Worm (Caenorhabditis elegans) whole organism, L4 larva: ENCODE data around the gene T08D10.5.

Source experiments
- D1046.2 ChIP-seq: fragments of 200-800 bp; sonication (Bioruptor generic); IDR thresholded peaks from 2 replicates; pipeline ENCODE4 v1.3.6; 2022; ENCODE audit warnings: missing genetic modification characterization, missing compliant biosample characterization
- F10B5.3 ChIP-seq: sonication (generic microtip); optimal IDR thresholded peaks from 2 replicates; lab custom pipeline; 2016; ENCODE audit warnings: mild to moderate bottlenecking, missing genetic modification characterization, missing compliant biosample characterization
- Y48G9A.11 ChIP-seq: fragments of 200-800 bp; sonication (Bioruptor generic); IDR thresholded peaks from 2 replicates; pipeline ENCODE4 v1.3.6; 2022; ENCODE audit warnings: missing genetic modification reagents, missing genetic modification characterization, missing compliant biosample characterization
- Y5F2A.4 ChIP-seq: fragments of 200-800 bp; sonication (Bioruptor generic); optimal IDR thresholded peaks from 2 replicates; lab custom pipeline; 2018; ENCODE audit warnings: mild to moderate bottlenecking, missing genetic modification characterization, missing compliant biosample characterization
- ZK337.2 ChIP-seq: fragments of 200-800 bp; sonication (Bioruptor generic); IDR thresholded peaks from 2 replicates; pipeline ENCODE4 v1.3.6; 2022; ENCODE audit warnings: missing genetic modification reagents, missing genetic modification characterization, missing compliant biosample characterization
- ZK546.5 ChIP-seq, 2 experiments: sonication (generic microtip); optimal IDR thresholded peaks; 2 replicates each; lab custom pipeline; 2017; ENCODE audit warnings: missing biosample characterization in 2 of 2, missing genetic modification characterization in 2 of 2
- aha-1 ChIP-seq: fragments of 150-350 bp; peaks from one replicate; lab custom pipeline; 2014; ENCODE audit warnings: missing biosample characterization, missing genetic modification characterization
- ces-1 ChIP-seq: fragments of 150-350 bp; sonication (generic microtip); optimal IDR thresholded peaks from 4 replicates; lab custom pipeline; 2014; ENCODE audit warnings: missing biosample characterization, missing genetic modification reagents, missing genetic modification characterization
- daf-12 ChIP-seq: fragments of 150-350 bp; optimal IDR thresholded peaks from 2 replicates; lab custom pipeline; 2014; ENCODE audit warnings: missing biosample characterization, missing genetic modification reagents, missing genetic modification characterization
- daf-16 ChIP-seq, 3 experiments: sonication (generic microtip); optimal IDR thresholded peaks; 2 replicates each; lab custom pipeline; 2016 to 2017; ENCODE audit warnings: missing genetic modification characterization in 3 of 3, missing genetic modification reagents in 3 of 3, mild to moderate bottlenecking in 2 of 3, missing compliant biosample characterization in 2 of 3, missing biosample characterization in 1 of 3, moderate library complexity in 1 of 3
- daf-19 ChIP-seq: fragments of 200-800 bp; sonication (Bioruptor generic); conservative IDR thresholded peaks from 2 replicates; pipeline ENCODE4 v1.3.6; 2022; ENCODE audit warnings: missing genetic modification characterization, missing compliant biosample characterization
- duxl-1 ChIP-seq: sonication (generic microtip); optimal IDR thresholded peaks from 2 replicates; lab custom pipeline; 2016; ENCODE audit warnings: mild to moderate bottlenecking, missing genetic modification characterization, moderate library complexity, missing compliant biosample characterization; ENCODE audit not compliant: poor library complexity
- dve-1 ChIP-seq: sonication (generic microtip); optimal IDR thresholded peaks from 2 replicates; lab custom pipeline; 2017; ENCODE audit warnings: antibody characterized with exemption, mild to moderate bottlenecking, missing genetic modification characterization, missing compliant biosample characterization; ENCODE audit not compliant: insufficient read depth
- egl-27 ChIP-seq: sonication (generic microtip); optimal IDR thresholded peaks from 3 replicates; lab custom pipeline; 2017; ENCODE audit warnings: missing biosample characterization, missing genetic modification reagents, missing genetic modification characterization
- hlh-11 ChIP-seq: fragments of 200-800 bp; sonication (Bioruptor generic); optimal IDR thresholded peaks from 2 replicates; lab custom pipeline; 2018; ENCODE audit warnings: mild to moderate bottlenecking, missing genetic modification characterization, missing compliant biosample characterization
- hlh-30 ChIP-seq: sonication (generic microtip); optimal IDR thresholded peaks from 2 replicates; lab custom pipeline; 2017; ENCODE audit warnings: antibody characterized with exemption, mild to moderate bottlenecking, missing genetic modification characterization, missing compliant biosample characterization; ENCODE audit not compliant: insufficient read depth
- lin-1 ChIP-seq: fragments of 200-800 bp; sonication (Bioruptor generic); IDR thresholded peaks from 2 replicates; pipeline ENCODE4 v1.3.6; 2022; ENCODE audit warnings: missing genetic modification reagents, missing genetic modification characterization, missing compliant biosample characterization
- lin-13 ChIP-seq: fragments of 150-350 bp; optimal IDR thresholded peaks from 2 replicates; lab custom pipeline; 2014; ENCODE audit warnings: missing biosample characterization, missing genetic modification reagents, missing genetic modification characterization
- lin-15B ChIP-seq: fragments of 150-350 bp; sonication (generic microtip); optimal IDR thresholded peaks from 3 replicates; lab custom pipeline; 2014; ENCODE audit warnings: missing biosample characterization, missing genetic modification characterization
- lin-38 ChIP-seq: fragments of 200-800 bp; sonication (Bioruptor generic); IDR thresholded peaks from 2 replicates; pipeline ENCODE4 v1.3.6; 2022; ENCODE audit warnings: missing genetic modification reagents, missing genetic modification characterization, missing compliant biosample characterization
- lir-3 ChIP-seq: sonication (generic microtip); optimal IDR thresholded peaks from 2 replicates; lab custom pipeline; 2016; ENCODE audit warnings: mild to moderate bottlenecking, missing genetic modification characterization, missing compliant biosample characterization
- madf-5 ChIP-seq, 2 experiments: fragments of 200-800 bp; sonication (Bioruptor generic); IDR thresholded peaks; 2 replicates each; pipeline ENCODE4 v1.3.6; 2022; ENCODE audit warnings: missing compliant biosample characterization in 2 of 2, missing genetic modification characterization in 2 of 2
- mdt-29 ChIP-seq: fragments of 200-800 bp; sonication (Bioruptor generic); IDR thresholded peaks from 2 replicates; pipeline ENCODE4 v1.3.6; 2022; ENCODE audit warnings: missing genetic modification reagents, missing genetic modification characterization, missing compliant biosample characterization
- mes-2 ChIP-seq: sonication (generic microtip); optimal IDR thresholded peaks from 2 replicates; lab custom pipeline; 2016; ENCODE audit warnings: missing genotype, mild to moderate bottlenecking, missing genetic modification characterization, missing compliant biosample characterization; ENCODE audit not compliant: poor library complexity, severe bottlenecking
- mxl-3 ChIP-seq: fragments of 200-800 bp; sonication (Bioruptor generic); optimal IDR thresholded peaks from 2 replicates; lab custom pipeline; 2018; ENCODE audit warnings: mild to moderate bottlenecking, missing genetic modification characterization, missing compliant biosample characterization
- nhr-10 ChIP-seq: fragments of 150-350 bp; optimal IDR thresholded peaks from 2 replicates; lab custom pipeline; 2014; ENCODE audit warnings: missing biosample characterization, missing genetic modification characterization
- nhr-237 ChIP-seq: sonication (generic microtip); optimal IDR thresholded peaks from 2 replicates; lab custom pipeline; 2017; ENCODE audit warnings: missing biosample characterization, missing genetic modification characterization
- nhr-25 ChIP-seq: sonication (generic microtip); optimal IDR thresholded peaks from 2 replicates; lab custom pipeline; 2017; ENCODE audit warnings: missing genetic modification characterization, mild to moderate bottlenecking, missing compliant biosample characterization, antibody characterized with exemption, moderate library complexity, borderline replicate concordance; ENCODE audit not compliant: insufficient read depth
- nhr-28 ChIP-seq: fragments of 150-350 bp; optimal IDR thresholded peaks from 2 replicates; lab custom pipeline; 2014; ENCODE audit warnings: missing biosample characterization, missing genetic modification characterization
- nhr-41 ChIP-seq: fragments of 200-800 bp; sonication (Bioruptor generic); IDR thresholded peaks from 2 replicates; pipeline ENCODE4 v1.3.6; 2022; ENCODE audit warnings: missing genetic modification reagents, missing genetic modification characterization, missing compliant biosample characterization
- nhr-42 ChIP-seq: fragments of 200-800 bp; sonication (Bioruptor generic); IDR thresholded peaks from 2 replicates; pipeline ENCODE4 v1.3.6; 2022; ENCODE audit warnings: missing genetic modification characterization, missing compliant biosample characterization
- nhr-48 ChIP-seq: sonication (generic microtip); optimal IDR thresholded peaks from 2 replicates; lab custom pipeline; 2016; ENCODE audit warnings: mild to moderate bottlenecking, missing genetic modification characterization, missing compliant biosample characterization
- nhr-77 ChIP-seq: fragments of 150-350 bp; optimal IDR thresholded peaks from 2 replicates; lab custom pipeline; 2014; ENCODE audit warnings: missing biosample characterization, missing genetic modification characterization
- sdz-12 ChIP-seq: fragments of 200-800 bp; sonication (Bioruptor generic); optimal IDR thresholded peaks from 2 replicates; lab custom pipeline; 2018; ENCODE audit warnings: mild to moderate bottlenecking, missing genetic modification characterization, missing compliant biosample characterization
- skn-1 ChIP-seq: fragments of 150-350 bp; optimal IDR thresholded peaks from 2 replicates; lab custom pipeline; 2014; ENCODE audit warnings: missing biosample characterization, missing genetic modification characterization
- snpc-1.2 ChIP-seq: fragments of 200-800 bp; sonication (Bioruptor generic); IDR thresholded peaks from 2 replicates; pipeline ENCODE4 v1.3.6; 2022; ENCODE audit warnings: missing genetic modification reagents, missing genetic modification characterization, missing compliant biosample characterization
- snpc-4 ChIP-seq: fragments of 150-350 bp; optimal IDR thresholded peaks from 2 replicates; lab custom pipeline; 2014; ENCODE audit warnings: missing biosample characterization, missing genetic modification characterization
- spr-1 ChIP-seq: sonication (generic microtip); optimal IDR thresholded peaks from 2 replicates; lab custom pipeline; 2016; ENCODE audit warnings: mild to moderate bottlenecking, missing genetic modification characterization, missing compliant biosample characterization
- spr-3 ChIP-seq: fragments of 200-800 bp; sonication (Bioruptor generic); optimal IDR thresholded peaks from 2 replicates; lab custom pipeline; 2018; ENCODE audit warnings: mild to moderate bottlenecking, missing genetic modification characterization, missing compliant biosample characterization
- tra-1 ChIP-seq: fragments of 200-800 bp; sonication (Bioruptor generic); IDR thresholded peaks from 2 replicates; pipeline ENCODE4 v1.3.6; 2022; ENCODE audit warnings: missing genetic modification reagents, missing genetic modification characterization, missing compliant biosample characterization
- zip-11 ChIP-seq: fragments of 200-800 bp; sonication (Bioruptor generic); IDR thresholded peaks from 2 replicates; pipeline ENCODE4 v1.3.6; 2022; ENCODE audit warnings: missing genetic modification characterization, missing compliant biosample characterization
- ztf-11 ChIP-seq: fragments of 150-350 bp; optimal IDR thresholded peaks from 2 replicates; lab custom pipeline; 2014; ENCODE audit warnings: missing biosample characterization, missing genetic modification characterization
- ztf-7 ChIP-seq: fragments of 150-350 bp; optimal IDR thresholded peaks from 2 replicates; lab custom pipeline; 2014; ENCODE audit warnings: missing biosample characterization, missing genetic modification characterization

Gene T08D10.5

ce11 chrX:11992246-11992645, 34.9 kb downstream of the T08D10.5 start:
- TF ChIP-seq lir-3 (tag; lab: Kevin White, UChicago) (no peak), ZK546.5 (tag; optimal IDR thresholded peaks at IDR 0.05; lab: Kevin White, UChicago) (no peak), daf-12 (tag; lab: Kevin White, UChicago) (no peak), dve-1 (tag; lab: Kevin White, UChicago) (peak; percentile 72), Y5F2A.4 (GFP tag; lab: Kevin White, UChicago) (no peak), nhr-237 (no peak), nhr-42 (GFP tag; lab: Robert Waterston, UW) (no peak), D1046.2 (GFP tag; lab: Robert Waterston, UW) (no peak), daf-16 (GFP tag; optimal IDR thresholded peaks at IDR 0.05; lab: Kevin White, UChicago) (no peak), daf-16 (tag; optimal IDR thresholded peaks at IDR 0.05; lab: Kevin White, UChicago) (peak; percentile 92)

ce11 chrX:11992778-11993177, 35.4 kb downstream of the T08D10.5 start:
- no peak for TF ChIP-seq madf-5 (GFP tag; IDR thresholded peaks at IDR 0.05; lab: Robert Waterston, UW)
- TF ChIP-seq ztf-7 = no peak
- no peak for TF ChIP-seq mdt-29
- TF ChIP-seq skn-1 (tag; lab: Kevin White, UChicago) = no peak
- TF ChIP-seq nhr-10 (tag; lab: Kevin White, UChicago) = no peak
- TF ChIP-seq snpc-1.2 (GFP tag; lab: Robert Waterston, UW) = no peak
- no peak for TF ChIP-seq aha-1 (tag; lab: Kevin White, UChicago)
- TF ChIP-seq lin-15B (tag; lab: Kevin White, UChicago) = no peak
- TF ChIP-seq lin-1 = no peak
- no peak for TF ChIP-seq sdz-12 (GFP tag; lab: Kevin White, UChicago)
- TF ChIP-seq Y5F2A.4 (GFP tag; lab: Kevin White, UChicago) = no peak
- TF ChIP-seq zip-11 (GFP tag; lab: Robert Waterston, UW) = no peak
- TF ChIP-seq mes-2 (tag; lab: Kevin White, UChicago) = no peak
- TF ChIP-seq spr-1 (tag; lab: Kevin White, UChicago) = no peak
- TF ChIP-seq nhr-77 (tag; lab: Kevin White, UChicago) = no peak
- TF ChIP-seq mxl-3 (GFP tag; lab: Kevin White, UChicago) = peak; percentile 49
- TF ChIP-seq dve-1 (tag; lab: Kevin White, UChicago) = peak; percentile 15
- TF ChIP-seq nhr-41 (GFP tag; lab: Robert Waterston, UW) = no peak
- TF ChIP-seq nhr-237 = no peak
- TF ChIP-seq ces-1 = no peak
- TF ChIP-seq nhr-28 (tag; lab: Kevin White, UChicago) = peak; percentile 51
- no peak for TF ChIP-seq hlh-11 (tag; lab: Kevin White, UChicago)
- no peak for TF ChIP-seq spr-3 (GFP tag; lab: Kevin White, UChicago)
- TF ChIP-seq ztf-11 (tag; lab: Kevin White, UChicago) = no peak
- no peak for TF ChIP-seq duxl-1 (tag; lab: Kevin White, UChicago)
- TF ChIP-seq egl-27 (tag; lab: Kevin White, UChicago) = no peak
- TF ChIP-seq nhr-48 = no peak
- no peak for TF ChIP-seq lin-38
- TF ChIP-seq hlh-30 (tag; lab: Kevin White, UChicago) = peak; percentile 66
- no peak for TF ChIP-seq daf-19 (GFP tag; lab: Robert Waterston, UW)
- TF ChIP-seq tra-1 (GFP tag; lab: Robert Waterston, UW) = no peak
- no peak for TF ChIP-seq Y48G9A.11 (GFP tag; lab: Robert Waterston, UW)
- no peak for TF ChIP-seq ZK337.2
- no peak for TF ChIP-seq nhr-25 (tag; lab: Kevin White, UChicago)
- no peak for TF ChIP-seq F10B5.3 (tag; lab: Kevin White, UChicago)
- TF ChIP-seq lir-3 (tag; lab: Kevin White, UChicago) = no peak
- TF ChIP-seq daf-16 (GFP tag; optimal IDR thresholded peaks at IDR 0.05; lab: Kevin White, UChicago) = no peak
- peak; percentile 16 for TF ChIP-seq daf-16 (tag; optimal IDR thresholded peaks at IDR 0.05; lab: Kevin White, UChicago)
- TF ChIP-seq lin-13 (GFP tag; lab: Kevin White, UChicago) = no peak
- no peak for TF ChIP-seq snpc-4 (tag; lab: Kevin White, UChicago)
